Worm (Caenorhabditis elegans) whole organism, L4 larva: ENCODE measurements around the gene C05A9.2.

ENCODE experiments used
- ama-1 ChIP-seq: fragments of 150-350 bp; optimal IDR thresholded peaks from 2 replicates; lab custom pipeline; 2014; ENCODE audit warnings: inconsistent platforms, mixed read lengths
- ceh-32 ChIP-seq: sonication (generic microtip); optimal IDR thresholded peaks from 2 replicates; lab custom pipeline; 2016; ENCODE audit warnings: mild to moderate bottlenecking, missing genetic modification characterization, missing compliant biosample characterization; ENCODE audit not compliant: poor library complexity
- ces-1 ChIP-seq: fragments of 150-350 bp; sonication (generic microtip); optimal IDR thresholded peaks from 4 replicates; lab custom pipeline; 2014; ENCODE audit warnings: missing biosample characterization, missing genetic modification reagents, missing genetic modification characterization
- dve-1 ChIP-seq: sonication (generic microtip); optimal IDR thresholded peaks from 2 replicates; lab custom pipeline; 2017; ENCODE audit warnings: antibody characterized with exemption, mild to moderate bottlenecking, missing genetic modification characterization, missing compliant biosample characterization; ENCODE audit not compliant: insufficient read depth
- egl-27 ChIP-seq: sonication (generic microtip); optimal IDR thresholded peaks from 3 replicates; lab custom pipeline; 2017; ENCODE audit warnings: missing biosample characterization, missing genetic modification reagents, missing genetic modification characterization
- jun-1 ChIP-seq: fragments of 150-350 bp; optimal IDR thresholded peaks from 2 replicates; lab custom pipeline; 2014; ENCODE audit warnings: missing biosample characterization, missing genetic modification reagents, missing genetic modification characterization
- lim-7 ChIP-seq: fragments of 200-800 bp; sonication (Bioruptor generic); IDR thresholded peaks from 2 replicates; pipeline ENCODE4 v1.3.6; 2022; ENCODE audit warnings: missing genetic modification characterization, missing compliant biosample characterization
- nhr-11 ChIP-seq: fragments of 150-350 bp; optimal IDR thresholded peaks from 2 replicates; lab custom pipeline; 2014; ENCODE audit warnings: missing biosample characterization, missing genetic modification characterization
- unc-39 ChIP-seq: sonication (generic microtip); optimal IDR thresholded peaks from 2 replicates; lab custom pipeline; 2017; ENCODE audit warnings: missing biosample characterization, missing genetic modification characterization
- ztf-11 ChIP-seq: fragments of 150-350 bp; optimal IDR thresholded peaks from 2 replicates; lab custom pipeline; 2014; ENCODE audit warnings: missing biosample characterization, missing genetic modification characterization

ce11 chrX:10890456-10890855 lies 46.0 kb upstream of the C05A9.2 start, which contains the start of gene F47B10.5:
- no peak for TF ChIP-seq dve-1
- no peak for TF ChIP-seq ces-1 (GFP tag; lab: Kevin White, UChicago)
- TF ChIP-seq ztf-11 (tag; lab: Kevin White, UChicago), result no peak
- no peak for TF ChIP-seq lim-7
- no peak for TF ChIP-seq ama-1 (lab: Kevin White, UChicago)
- TF ChIP-seq jun-1, result no peak
- TF ChIP-seq nhr-11, result no peak
- TF ChIP-seq egl-27 (tag; lab: Kevin White, UChicago), result no peak
- no peak for TF ChIP-seq ceh-32 (tag; lab: Kevin White, UChicago)
- no peak for TF ChIP-seq unc-39 (tag; lab: Kevin White, UChicago)
